Worm (Caenorhabditis elegans): ENCODE data around the gene C49F5.5.
A peak's percentile ranks its signal among the peaks of the same experiment; 100 is the strongest.

ce11 chrX:11937343-11937935 is 48.5 kb upstream of the C49F5.5 start:
- peak; percentile 99 for TF ChIP-seq skn-1 (tag; optimal IDR thresholded peaks at IDR 0.05)
- TF ChIP-seq nhr-19 (GFP tag; conservative IDR thresholded peaks at IDR 0.05) = peak; percentile 98
- peak; percentile 10 for TF ChIP-seq unc-130 (tag; optimal IDR thresholded peaks at IDR 0.05)

All from whole organism, L1 larva.